Worm (Caenorhabditis elegans): ENCODE measurements around the gene zim-2.

- TF ChIP-seq elt-2 (tag; optimal IDR thresholded peaks at IDR 0.05) (no peak), ama-1 (optimal IDR thresholded peaks at IDR 0.05) (no peak), sox-4 (tag; optimal IDR thresholded peaks at IDR 0.05) (no peak), ztf-11 (tag; optimal IDR thresholded peaks at IDR 0.05) (no peak), lin-13 (GFP tag; optimal IDR thresholded peaks at IDR 0.05) (no peak), unc-62 (GFP tag; optimal IDR thresholded peaks at IDR 0.05) (no peak), skn-1 (tag; optimal IDR thresholded peaks at IDR 0.05) (no peak), nhr-76 (tag; optimal IDR thresholded peaks at IDR 0.05) (no peak), aha-1 (tag; optimal IDR thresholded peaks at IDR 0.05) (no peak), lir-3 (tag; optimal IDR thresholded peaks at IDR 0.05; ENCODE audit: poor library complexity) (no peak), F16B12.6 (tag; optimal IDR thresholded peaks at IDR 0.05) (no peak), nhr-19 (GFP tag; conservative IDR thresholded peaks at IDR 0.05) (no peak), ces-1 (GFP tag; optimal IDR thresholded peaks at IDR 0.05) (no peak)
Observed at ce11 chrIV:10573471-10573870, 18.4 kb downstream of the zim-2 start.
